Fruit fly (Drosophila melanogaster): ENCODE results near the gene Pdp1.

Pdp1 gene

dm6 chr3L:7854752-7855454, 12.3 kb downstream of the Pdp1 start (continued):
- TF ChIP-seq MESR4 (GFP tag; optimal IDR thresholded peaks at IDR 0.05), result peak; percentile 6
- no peak for TF ChIP-seq CG10321 (GFP tag; IDR thresholded peaks at IDR 0.05)
- TF ChIP-seq CG11085 (GFP tag; IDR thresholded peaks at IDR 0.05), result no peak
- peak; percentile 10 for TF ChIP-seq gro (GFP tag; optimal IDR thresholded peaks at IDR 0.05)
- peak; percentile 43; the same call in 1 of the 2 replicates for TF ChIP-seq CG13287 (GFP tag; IDR thresholded peaks at IDR 0.05; ENCODE audit: partially characterized antibody)
- peak; percentile 84 for TF ChIP-seq CG10431 (GFP tag; optimal IDR thresholded peaks at IDR 0.05)
- no peak for TF ChIP-seq CG2889 (GFP tag; IDR thresholded peaks at IDR 0.05)
- TF ChIP-seq NC2β (GFP tag; optimal IDR thresholded peaks at IDR 0.05), result peak; percentile 36
- TF ChIP-seq CG10274 (GFP tag; optimal IDR thresholded peaks at IDR 0.05), result peak; percentile 54
- TF ChIP-seq CG5245 (GFP tag; optimal IDR thresholded peaks at IDR 0.05), result no peak
- peak; percentile 43 for TF ChIP-seq Nf-YB (GFP tag; optimal IDR thresholded peaks at IDR 0.05)
- peak; percentile 74 for TF ChIP-seq ash1 (GFP tag; optimal IDR thresholded peaks at IDR 0.05)
- TF ChIP-seq zfh1 (GFP tag; IDR thresholded peaks at IDR 0.05), result no peak
- no peak for TF ChIP-seq CG4360 (GFP tag; IDR thresholded peaks at IDR 0.05)
- no peak for TF ChIP-seq Dref (GFP tag; IDR thresholded peaks at IDR 0.05)
- peak; percentile 54 for TF ChIP-seq CG2116 (GFP tag; optimal IDR thresholded peaks at IDR 0.05)
- peak; percentile 24; the same call in 1 of the 3 replicates for TF ChIP-seq CG14050 (GFP tag; IDR thresholded peaks at IDR 0.05)
- TF ChIP-seq chif (GFP tag; optimal IDR thresholded peaks at IDR 0.05), result no peak
- TF ChIP-seq CG12071 (GFP tag; optimal IDR thresholded peaks at IDR 0.05), result peak; percentile 96
- peak; percentile 48 for TF ChIP-seq btn (GFP tag; optimal IDR thresholded peaks at IDR 0.05)
- no peak for TF ChIP-seq fd96Cb (tag; optimal IDR thresholded peaks at IDR 0.05)
- TF ChIP-seq CG10979 (tag; optimal IDR thresholded peaks at IDR 0.05), result peak; percentile 44
- TF ChIP-seq Optix (GFP tag; IDR thresholded peaks at IDR 0.05), result no peak
- no peak for TF ChIP-seq dan (GFP tag; IDR thresholded peaks at IDR 0.05)
- no peak for TF ChIP-seq sisA (GFP tag; IDR thresholded peaks at IDR 0.05)
- TF ChIP-seq stc (GFP tag; IDR thresholded peaks at IDR 0.05), result peak; percentile 65; the same call in 1 of the 2 replicates
- peak; percentile 14 for TF ChIP-seq Sox102F (GFP tag; optimal IDR thresholded peaks at IDR 0.05)
- peak in 1 of 3 experiments; percentile 5 for TF ChIP-seq Stat92E (GFP tag; optimal IDR thresholded peaks at IDR 0.05)
- TF ChIP-seq CG16863 (GFP tag; optimal IDR thresholded peaks at IDR 0.05), result no peak
- peak; percentile 94 for TF ChIP-seq CG6813 (GFP tag; optimal IDR thresholded peaks at IDR 0.05)
- no peak for TF ChIP-seq CG14441 (GFP tag; IDR thresholded peaks at IDR 0.05)
- peak; percentile 92 to 93 for TF ChIP-seq Trl (optimal IDR thresholded peaks at IDR 0.05)
- peak; percentile 9 for TF ChIP-seq Trl (GFP tag; optimal IDR thresholded peaks at IDR 0.05)
- peak; percentile 76 for TF ChIP-seq CG33557 (GFP tag; optimal IDR thresholded peaks at IDR 0.05)
- TF ChIP-seq CG7928 (GFP tag; optimal IDR thresholded peaks at IDR 0.05), result no peak
- no peak for TF ChIP-seq ro (GFP tag; IDR thresholded peaks at IDR 0.05)
- peak in 1 of 2 experiments; percentile 28 for TF ChIP-seq eve (GFP tag; optimal IDR thresholded peaks at IDR 0.05)
- peak; percentile 77 for TF ChIP-seq Sox100B (GFP tag; optimal IDR thresholded peaks at IDR 0.05)
- no peak for TF ChIP-seq hbn (GFP tag; IDR thresholded peaks at IDR 0.05; ENCODE audit: partially characterized antibody)
- TF ChIP-seq CG12744 (GFP tag; optimal IDR thresholded peaks at IDR 0.05), result no peak
- peak; percentile 49 for TF ChIP-seq D19A (tag; optimal IDR thresholded peaks at IDR 0.05)
- no peak for TF ChIP-seq wor (GFP tag; IDR thresholded peaks at IDR 0.05)
- TF ChIP-seq Nf-YA (GFP tag; IDR thresholded peaks at IDR 0.05), result peak; percentile 55; the same call in 1 of the 2 replicates
- no peak for TF ChIP-seq CG30431 (GFP tag; optimal IDR thresholded peaks at IDR 0.05)
- no peak for TF ChIP-seq Dll (GFP tag; IDR thresholded peaks at IDR 0.05; ENCODE audit: partially characterized antibody)
- TF ChIP-seq Dek (tag; optimal IDR thresholded peaks at IDR 0.05), result no peak
- no peak for TF ChIP-seq NFAT (GFP tag; IDR thresholded peaks at IDR 0.05)
- TF ChIP-seq CG13894 (tag; optimal IDR thresholded peaks at IDR 0.05), result peak; percentile 76
- TF ChIP-seq Hmr (GFP tag; optimal IDR thresholded peaks at IDR 0.05), result peak; percentile 37
- no peak for TF ChIP-seq CG12155 (GFP tag; optimal IDR thresholded peaks at IDR 0.05)
